Worm (Caenorhabditis elegans) whole organism, L3 larva: ENCODE results near the gene Y17G9B.11.
"Not testable (repeated sequence)": the region's sequence is repeated elsewhere in the genome, so short reads cannot be mapped to it uniquely, and the experiment has no call there.

Source experiments
- ceh-16 ChIP-seq: sonication (generic microtip); optimal IDR thresholded peaks from 2 replicates; lab custom pipeline; 2017; ENCODE audit warnings: missing biosample characterization, missing genetic modification characterization
- ceh-82 ChIP-seq: fragments of 150-350 bp; optimal IDR thresholded peaks from 2 replicates; lab custom pipeline; 2014; ENCODE audit warnings: missing biosample characterization, missing genetic modification characterization
- elt-1 ChIP-seq: fragments of 150-350 bp; optimal IDR thresholded peaks from 2 replicates; lab custom pipeline; 2014; ENCODE audit warnings: missing biosample characterization, missing genetic modification characterization

ce11 chrIV:4720522-4720921 is 35.9 kb upstream of the Y17G9B.11 start:
- not testable (repeated sequence) for TF ChIP-seq elt-1 (tag; lab: Kevin White, UChicago); ceh-16; ceh-82 (tag; lab: Kevin White, UChicago)
